Worm (Caenorhabditis elegans) whole organism, L1 larva: Measurements from ENCODE around the gene sec-22.

Experiments used
- C04F5.9 ChIP-seq: sonication (generic microtip); optimal IDR thresholded peaks from 2 replicates; lab custom pipeline; 2016; ENCODE audit warnings: missing genetic modification characterization, missing compliant biosample characterization
- C34B4.2 ChIP-seq: sonication (generic microtip); optimal IDR thresholded peaks from 2 replicates; lab custom pipeline; 2017; ENCODE audit warnings: mild to moderate bottlenecking, missing genetic modification characterization, missing compliant biosample characterization
- F16B12.6 ChIP-seq: fragments of 150-350 bp; optimal IDR thresholded peaks from 2 replicates; lab custom pipeline; 2014; ENCODE audit warnings: missing biosample characterization, missing genetic modification characterization
- Y116A8C.19 ChIP-seq: sonication (generic microtip); optimal IDR thresholded peaks from 2 replicates; lab custom pipeline; 2016; ENCODE audit warnings: missing compliant biosample characterization, missing genetic modification characterization, borderline replicate concordance
- alr-1 ChIP-seq: fragments of 200-800 bp; sonication (Bioruptor generic); optimal IDR thresholded peaks from 2 replicates; lab custom pipeline; 2018; ENCODE audit warnings: borderline replicate concordance, mild to moderate bottlenecking, missing genetic modification characterization, missing compliant biosample characterization
- ceh-63 ChIP-seq: fragments of 200-800 bp; sonication (Bioruptor generic); optimal IDR thresholded peaks from 2 replicates; lab custom pipeline; 2018; ENCODE audit warnings: mild to moderate bottlenecking, missing genetic modification characterization, missing compliant biosample characterization
- ceh-8 ChIP-seq: fragments of 200-800 bp; sonication (Bioruptor generic); optimal IDR thresholded peaks from 2 replicates; lab custom pipeline; 2018; ENCODE audit warnings: mild to moderate bottlenecking, missing genetic modification characterization, moderate library complexity, missing compliant biosample characterization
- ceh-82 ChIP-seq, 3 experiments: fragments of 150-350 bp in 1 of 3; sonication (generic microtip) in 2 of 3; optimal IDR thresholded peaks; 2 replicates each; lab custom pipeline; 2014 to 2017; ENCODE audit warnings: missing biosample characterization in 3 of 3, missing genetic modification characterization in 3 of 3
- ceh-88 ChIP-seq: fragments of 200-800 bp; sonication (Bioruptor generic); IDR thresholded peaks from 2 replicates; pipeline ENCODE4 v1.3.6; 2022; ENCODE audit warnings: missing genetic modification characterization, missing compliant biosample characterization
- dpl-1 ChIP-seq, 3 experiments: fragments of 150-350 bp in 2 of 3; sonication (generic microtip) in 1 of 3; optimal IDR thresholded peaks; 2 replicates each; lab custom pipeline; 2014 to 2017; ENCODE audit warnings: missing biosample characterization in 3 of 3, missing genetic modification characterization in 3 of 3, missing genetic modification reagents in 3 of 3
- dsc-1 ChIP-seq: sonication (generic microtip); optimal IDR thresholded peaks from 2 replicates; lab custom pipeline; 2016; ENCODE audit warnings: mild to moderate bottlenecking, missing genetic modification characterization, missing compliant biosample characterization
- egl-13 ChIP-seq: sonication (generic microtip); optimal IDR thresholded peaks from 2 replicates; lab custom pipeline; 2016; ENCODE audit warnings: missing genotype, missing genetic modification reagents, missing genetic modification characterization, missing compliant biosample characterization
- ets-5 ChIP-seq: fragments of 200-800 bp; sonication (Bioruptor generic); IDR thresholded peaks from 2 replicates; pipeline ENCODE4 v1.3.6; 2022; ENCODE audit warnings: missing genetic modification characterization, missing compliant biosample characterization
- fkh-10 ChIP-seq: sonication (generic microtip); optimal IDR thresholded peaks from 2 replicates; lab custom pipeline; 2017; ENCODE audit warnings: missing biosample characterization, missing genetic modification reagents, missing genetic modification characterization
- fos-1 ChIP-seq: fragments of 150-350 bp; optimal IDR thresholded peaks from 2 replicates; lab custom pipeline; 2014; ENCODE audit warnings: missing biosample characterization, missing genetic modification characterization
- hpl-2 ChIP-seq: fragments of 150-350 bp; optimal IDR thresholded peaks from 2 replicates; lab custom pipeline; 2014; ENCODE audit warnings: missing biosample characterization, missing genetic modification reagents, missing genetic modification characterization
- jun-1 ChIP-seq: fragments of 150-350 bp; optimal IDR thresholded peaks from 2 replicates; lab custom pipeline; 2014; ENCODE audit warnings: missing biosample characterization, missing genetic modification reagents, missing genetic modification characterization
- lin-13 ChIP-seq: fragments of 150-350 bp; optimal IDR thresholded peaks from 2 replicates; lab custom pipeline; 2014; ENCODE audit warnings: missing biosample characterization, missing genetic modification reagents, missing genetic modification characterization
- lin-14 ChIP-seq: fragments of 200-800 bp; sonication (Bioruptor generic); optimal IDR thresholded peaks from 2 replicates; lab custom pipeline; 2018; ENCODE audit warnings: mild to moderate bottlenecking, missing genetic modification characterization, moderate library complexity, missing compliant biosample characterization
- lin-15B ChIP-seq: fragments of 150-350 bp; sonication (generic microtip); optimal IDR thresholded peaks from 3 replicates; lab custom pipeline; 2014; ENCODE audit warnings: missing biosample characterization, missing genetic modification characterization
- lin-35 ChIP-seq, 2 experiments: fragments of 150-350 bp; optimal IDR thresholded peaks; 2 replicates each; lab custom pipeline; 2014; ENCODE audit warnings: missing biosample characterization in 2 of 2, missing genetic modification characterization in 2 of 2, missing genetic modification reagents in 2 of 2
- lin-39 ChIP-seq: fragments of 150-350 bp; optimal IDR thresholded peaks from 2 replicates; lab custom pipeline; 2014; ENCODE audit warnings: missing biosample characterization, missing genetic modification reagents, missing genetic modification characterization
- lsy-2 ChIP-seq, 2 experiments: fragments of 150-350 bp; optimal IDR thresholded peaks; 2 replicates each; lab custom pipeline; 2014; ENCODE audit warnings: missing biosample characterization in 2 of 2, missing genetic modification characterization in 2 of 2
- mab-9 ChIP-seq: fragments of 200-800 bp; sonication (Bioruptor generic); IDR thresholded peaks from 2 replicates; pipeline ENCODE4 v1.3.6; 2022; ENCODE audit warnings: missing genetic modification reagents, missing genetic modification characterization, missing compliant biosample characterization
- mdl-1 ChIP-seq, 2 experiments: fragments of 150-350 bp; optimal IDR thresholded peaks; 2 replicates each; lab custom pipeline; 2014 to 2017; ENCODE audit warnings: missing biosample characterization in 2 of 2, missing genetic modification characterization in 2 of 2, inconsistent platforms in 1 of 2
- mep-1 ChIP-seq: fragments of 150-350 bp; optimal IDR thresholded peaks from 2 replicates; lab custom pipeline; 2014; ENCODE audit warnings: missing biosample characterization, missing genetic modification characterization
- nhr-11 ChIP-seq: fragments of 150-350 bp; optimal IDR thresholded peaks from 2 replicates; lab custom pipeline; 2014; ENCODE audit warnings: missing biosample characterization, missing genetic modification characterization
- nhr-12 ChIP-seq: sonication (generic microtip); optimal IDR thresholded peaks from 2 replicates; lab custom pipeline; 2017; ENCODE audit warnings: missing biosample characterization, missing genetic modification characterization
- nhr-19 ChIP-seq: fragments of 200-800 bp; sonication (Bioruptor generic); conservative IDR thresholded peaks from 2 replicates; pipeline ENCODE4 v1.3.6; 2022; ENCODE audit warnings: missing genetic modification characterization, missing compliant biosample characterization
- nhr-20 ChIP-seq: sonication (generic microtip); optimal IDR thresholded peaks from 2 replicates; lab custom pipeline; 2016; ENCODE audit warnings: mild to moderate bottlenecking, missing genetic modification characterization, missing compliant biosample characterization
- nhr-237 ChIP-seq: fragments of 150-350 bp; optimal IDR thresholded peaks from 2 replicates; lab custom pipeline; 2014; ENCODE audit warnings: missing biosample characterization, missing genetic modification characterization
- nhr-28 ChIP-seq: fragments of 150-350 bp; optimal IDR thresholded peaks from 2 replicates; lab custom pipeline; 2014; ENCODE audit warnings: missing biosample characterization, missing genetic modification characterization
- nhr-47 ChIP-seq: sonication (generic microtip); optimal IDR thresholded peaks from 2 replicates; lab custom pipeline; 2016; ENCODE audit warnings: mild to moderate bottlenecking, missing genetic modification characterization, moderate library complexity, missing compliant biosample characterization
- nhr-76 ChIP-seq: sonication (generic microtip); optimal IDR thresholded peaks from 2 replicates; lab custom pipeline; 2017; ENCODE audit warnings: missing biosample characterization, missing genetic modification characterization
- nhr-77 ChIP-seq: fragments of 150-350 bp; optimal IDR thresholded peaks from 2 replicates; lab custom pipeline; 2014; ENCODE audit warnings: missing biosample characterization, missing genetic modification characterization
- nhr-84 ChIP-seq: sonication (generic microtip); optimal IDR thresholded peaks from 2 replicates; lab custom pipeline; 2017; ENCODE audit warnings: missing biosample characterization, missing genetic modification characterization
- nhr-90 ChIP-seq: sonication (generic microtip); optimal IDR thresholded peaks from 2 replicates; lab custom pipeline; 2016; ENCODE audit warnings: mild to moderate bottlenecking, missing genetic modification characterization, missing compliant biosample characterization; ENCODE audit not compliant: poor library complexity
- pax-3 ChIP-seq: fragments of 200-800 bp; sonication (Bioruptor generic); optimal IDR thresholded peaks from 2 replicates; lab custom pipeline; 2018; ENCODE audit warnings: mild to moderate bottlenecking, missing genetic modification characterization, moderate library complexity, missing compliant biosample characterization
- pqm-1 ChIP-seq: sonication (generic microtip); optimal IDR thresholded peaks from 3 replicates; lab custom pipeline; 2017; ENCODE audit warnings: missing biosample characterization, missing genetic modification characterization
- rnt-1 ChIP-seq: sonication (generic microtip); optimal IDR thresholded peaks from 2 replicates; lab custom pipeline; 2016; ENCODE audit warnings: mild to moderate bottlenecking, missing genetic modification characterization, moderate library complexity, missing compliant biosample characterization
- skn-1 ChIP-seq: fragments of 150-350 bp; optimal IDR thresholded peaks from 2 replicates; lab custom pipeline; 2014; ENCODE audit warnings: missing biosample characterization, missing genetic modification characterization
- snpc-4 ChIP-seq: fragments of 150-350 bp; optimal IDR thresholded peaks from 2 replicates; lab custom pipeline; 2014; ENCODE audit warnings: missing biosample characterization, missing genetic modification characterization
- snu-23 ChIP-seq: sonication (generic microtip); optimal IDR thresholded peaks from 2 replicates; lab custom pipeline; 2016; ENCODE audit warnings: missing genetic modification characterization, missing compliant biosample characterization
- sox-4 ChIP-seq: sonication (generic microtip); optimal IDR thresholded peaks from 2 replicates; lab custom pipeline; 2016; ENCODE audit warnings: missing genetic modification characterization, missing compliant biosample characterization
- sptf-1 ChIP-seq: fragments of 150-350 bp; optimal IDR thresholded peaks from 2 replicates; lab custom pipeline; 2014; ENCODE audit warnings: missing biosample characterization, missing genetic modification characterization
- tbx-2 ChIP-seq: sonication (generic microtip); optimal IDR thresholded peaks from 2 replicates; lab custom pipeline; 2016; ENCODE audit warnings: missing genetic modification characterization, missing compliant biosample characterization
- unc-62 ChIP-seq: fragments of 150-350 bp; optimal IDR thresholded peaks from 2 replicates; lab custom pipeline; 2014; ENCODE audit warnings: missing biosample characterization, missing genetic modification reagents, missing genetic modification characterization
- unc-86 ChIP-seq: sonication (generic microtip); optimal IDR thresholded peaks from 2 replicates; lab custom pipeline; 2016; ENCODE audit warnings: missing genetic modification characterization, missing compliant biosample characterization
- unc-98 ChIP-seq: fragments of 200-800 bp; sonication (Bioruptor generic); IDR thresholded peaks from 2 replicates; pipeline ENCODE4 v1.3.6; 2022; ENCODE audit warnings: missing genetic modification characterization, missing compliant biosample characterization
- vab-15 ChIP-seq: sonication (generic microtip); optimal IDR thresholded peaks from 2 replicates; lab custom pipeline; 2017; ENCODE audit warnings: missing genotype, mild to moderate bottlenecking, missing genetic modification characterization, missing compliant biosample characterization
- xbp-1 ChIP-seq: sonication (generic microtip); optimal IDR thresholded peaks from 2 replicates; lab custom pipeline; 2016; ENCODE audit warnings: missing genetic modification characterization, missing compliant biosample characterization
- zag-1 ChIP-seq: fragments of 150-350 bp; optimal IDR thresholded peaks from 2 replicates; lab custom pipeline; 2014; ENCODE audit warnings: missing biosample characterization, missing genetic modification characterization
- ztf-11 ChIP-seq, 2 experiments: sonication (generic microtip); optimal IDR thresholded peaks; 2 replicates each; lab custom pipeline; 2016 to 2017; ENCODE audit warnings: missing genetic modification characterization in 2 of 2, missing biosample characterization in 1 of 2, missing compliant biosample characterization in 1 of 2
- ztf-4 ChIP-seq: fragments of 150-350 bp; optimal IDR thresholded peaks from 2 replicates; lab custom pipeline; 2014; ENCODE audit warnings: missing biosample characterization, missing genetic modification characterization

sec-22 gene

ce11 chrX:1051041-1051440 lies 15.7 kb downstream of the sec-22 start (continued):
- TF ChIP-seq unc-98 (no peak), ceh-8 (GFP tag; lab: Kevin White, UChicago) (no peak), nhr-76 (tag; lab: Kevin White, UChicago) (no peak), nhr-84 (no peak), egl-13 (no peak), lin-39 (tag; lab: Kevin White, UChicago) (peak; percentile 61), hpl-2 (GFP tag; lab: Kevin White, UChicago) (no peak), sox-4 (tag; lab: Kevin White, UChicago) (no peak), tbx-2 (tag; lab: Kevin White, UChicago) (peak; percentile 42), dpl-1 (GFP tag; optimal IDR thresholded peaks at IDR 0.05; lab: Kevin White, UChicago) (no peak), dsc-1 (peak; percentile 80), ztf-11 (tag; optimal IDR thresholded peaks at IDR 0.05; lab: Kevin White, UChicago) (no peak), vab-15 (no peak), fos-1 (no peak), ceh-88 (GFP tag; lab: Robert Waterston, UW) (no peak), fkh-10 (GFP tag; lab: Kevin White, UChicago) (no peak), nhr-20 (tag; lab: Kevin White, UChicago) (peak; percentile 54), snu-23 (GFP tag; lab: Kevin White, UChicago) (peak; percentile 48), alr-1 (tag; lab: Kevin White, UChicago) (no peak), unc-62 (GFP tag; lab: Kevin White, UChicago) (no peak), nhr-47 (tag; lab: Kevin White, UChicago) (peak; percentile 49), nhr-19 (GFP tag; lab: Robert Waterston, UW) (0 out of 2 replicates have a peak, but pooled peaks have one; percentile 36), Y116A8C.19 (tag; lab: Kevin White, UChicago) (no peak), lin-35 (GFP tag; optimal IDR thresholded peaks at IDR 0.05; lab: Kevin White, UChicago) (no peak), pax-3 (no peak), nhr-77 (no peak), jun-1 (no peak), lin-13 (GFP tag; lab: Kevin White, UChicago) (no peak), nhr-11 (tag; lab: Kevin White, UChicago) (no peak), nhr-28 (tag; lab: Kevin White, UChicago) (no peak), lin-15B (tag; lab: Kevin White, UChicago) (no peak), C04F5.9 (no peak), mdl-1 (tag; optimal IDR thresholded peaks at IDR 0.05; lab: Kevin White, UChicago) (no peak), zag-1 (tag; lab: Kevin White, UChicago) (no peak), skn-1 (peak; percentile 54), mab-9 (GFP tag; lab: Robert Waterston, UW) (no peak), lin-14 (GFP tag; lab: Kevin White, UChicago) (peak; percentile 80), snpc-4 (tag; lab: Kevin White, UChicago) (no peak), xbp-1 (peak; percentile 26), F16B12.6 (tag; lab: Kevin White, UChicago) (no peak), C34B4.2 (tag; lab: Kevin White, UChicago) (no peak), mep-1 (tag; lab: Kevin White, UChicago) (peak; percentile 19), lsy-2 (tag; optimal IDR thresholded peaks at IDR 0.05; lab: Kevin White, UChicago) (peak; percentile 31 to 34), ceh-82 (tag; optimal IDR thresholded peaks at IDR 0.05; lab: Kevin White, UChicago) (no peak), ztf-4 (no peak), nhr-237 (tag; lab: Kevin White, UChicago) (no peak), ceh-63 (GFP tag; lab: Kevin White, UChicago) (no peak), unc-86 (tag; lab: Kevin White, UChicago) (no peak), sptf-1 (tag; lab: Kevin White, UChicago) (no peak), nhr-90 (no peak), nhr-12 (no peak), rnt-1 (tag; lab: Kevin White, UChicago) (peak; percentile 79), ets-5 (GFP tag; lab: Robert Waterston, UW) (no peak), pqm-1 (tag; lab: Kevin White, UChicago) (no peak)
